Fruit fly (Drosophila melanogaster): ENCODE measurements around the gene 5PtaseI.

5PtaseI gene

DNA sequence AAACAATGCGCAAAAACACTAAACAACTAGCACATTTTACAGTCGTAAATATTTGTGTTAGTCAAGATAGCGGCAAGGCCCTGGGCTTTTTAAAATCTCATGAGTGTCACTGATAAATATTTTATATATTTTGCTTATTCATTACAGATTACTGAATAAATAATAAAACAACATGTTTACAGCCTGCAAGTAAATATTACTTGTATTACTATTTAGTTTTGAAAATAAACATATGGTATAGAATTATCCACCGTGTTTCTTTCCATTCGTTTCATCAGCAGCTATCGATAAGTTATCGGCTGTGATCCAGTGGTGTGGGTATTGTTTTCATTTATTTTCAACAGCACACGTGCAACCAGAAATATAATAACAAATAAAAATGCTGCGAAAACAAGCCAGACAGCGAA, 29.6 kb upstream of the 5PtaseI start, which contains the start of the genes shams and CG11920:
TSS of gene shams (minus strand) at position 50 of the 407 bp plus-strand sequence.
TSS of gene CG11920 (plus strand) at position 320 of the 407 bp plus-strand sequence.
- TF ChIP-seq MBD-R2 (GFP tag; IDR thresholded peaks at IDR 0.05) = peak; percentile 62; the same call in 1 of the 2 replicates
- TF ChIP-seq CG11247 (GFP tag; IDR thresholded peaks at IDR 0.05) = no peak
- no peak for TF ChIP-seq CG18764 (GFP tag; optimal IDR thresholded peaks at IDR 0.05)
- TF ChIP-seq fu2 (GFP tag; optimal IDR thresholded peaks at IDR 0.05) = no peak
- TF ChIP-seq CG1024 (GFP tag; IDR thresholded peaks at IDR 0.05) = no peak
- TF ChIP-seq Taf1 (GFP tag; IDR thresholded peaks at IDR 0.05) = no peak
- TF ChIP-seq Chrac-16 (GFP tag; optimal IDR thresholded peaks at IDR 0.05) = peak; percentile 1
- peak; percentile 31 for TF ChIP-seq CG17568 (GFP tag; optimal IDR thresholded peaks at IDR 0.05)
- no peak for TF ChIP-seq CG10462 (GFP tag; optimal IDR thresholded peaks at IDR 0.05)
- TF ChIP-seq hth (optimal IDR thresholded peaks at IDR 0.05) = no peak
- TF ChIP-seq CG31388 (GFP tag; optimal IDR thresholded peaks at IDR 0.05) = no peak
- TF ChIP-seq ATbp (GFP tag; optimal IDR thresholded peaks at IDR 0.05) = no peak
- no peak for TF ChIP-seq odd (GFP tag; optimal IDR thresholded peaks at IDR 0.05)
- no peak for TF ChIP-seq Atf6 (GFP tag; IDR thresholded peaks at IDR 0.05)
- TF ChIP-seq BEAF-32 (GFP tag; optimal IDR thresholded peaks at IDR 0.05) = peak; percentile 65
- TF ChIP-seq slou (GFP tag; optimal IDR thresholded peaks at IDR 0.05) = no peak
- TF ChIP-seq HLH4C (GFP tag; IDR thresholded peaks at IDR 0.05; ENCODE audit: partially characterized antibody) = peak; percentile 67
- peak in 1 of 3 experiments; percentile 9 for TF ChIP-seq Stat92E (GFP tag; optimal IDR thresholded peaks at IDR 0.05)
- TF ChIP-seq CG4424 (GFP tag; optimal IDR thresholded peaks at IDR 0.05) = no peak
- no peak for TF ChIP-seq Mad (GFP tag; optimal IDR thresholded peaks at IDR 0.05)
- TF ChIP-seq dmrt11E (tag; optimal IDR thresholded peaks at IDR 0.05) = peak; percentile 3
- TF ChIP-seq CG12155 (GFP tag; optimal IDR thresholded peaks at IDR 0.05) = peak; percentile 26
- TF ChIP-seq CG15514 (GFP tag; optimal IDR thresholded peaks at IDR 0.05) = no peak
- TF ChIP-seq Camta (GFP tag; optimal IDR thresholded peaks at IDR 0.05) = no peak
- TF ChIP-seq CG16863 (GFP tag; optimal IDR thresholded peaks at IDR 0.05) = no peak
- peak; percentile 66 for TF ChIP-seq Scr (GFP tag; IDR thresholded peaks at IDR 0.05; ENCODE audit: partially characterized antibody)
- TF ChIP-seq bigmax (GFP tag; optimal IDR thresholded peaks at IDR 0.05) = no peak
- TF ChIP-seq da (GFP tag; optimal IDR thresholded peaks at IDR 0.05) = no peak
- no peak for TF ChIP-seq eyg (GFP tag; optimal IDR thresholded peaks at IDR 0.05)
- TF ChIP-seq sug (tag; optimal IDR thresholded peaks at IDR 0.05) = no peak
- TF ChIP-seq Rx (GFP tag; IDR thresholded peaks at IDR 0.05) = no peak
- no peak for TF ChIP-seq CG3163 (GFP tag; optimal IDR thresholded peaks at IDR 0.05)
- TF ChIP-seq bab2 (GFP tag; optimal IDR thresholded peaks at IDR 0.05) = no peak
- TF ChIP-seq so (GFP tag; IDR thresholded peaks at IDR 0.05) = no peak
- TF ChIP-seq CG18011 (GFP tag; optimal IDR thresholded peaks at IDR 0.05) = no peak
- TF ChIP-seq CG5953 (GFP tag; IDR thresholded peaks at IDR 0.05) = no peak
- TF ChIP-seq CG3838 (GFP tag; optimal IDR thresholded peaks at IDR 0.05) = peak; percentile 36
- no peak for TF ChIP-seq CG43689 (GFP tag; IDR thresholded peaks at IDR 0.05)
- TF ChIP-seq CG30020 (tag; optimal IDR thresholded peaks at IDR 0.05) = peak; percentile 97
- no peak for TF ChIP-seq yki (optimal IDR thresholded peaks at IDR 0.05)
- TF ChIP-seq gcm (GFP tag; optimal IDR thresholded peaks at IDR 0.05) = no peak
- no peak for TF ChIP-seq exex (tag; optimal IDR thresholded peaks at IDR 0.05)
- TF ChIP-seq dmrt99B (tag; optimal IDR thresholded peaks at IDR 0.05) = no peak
- no peak for TF ChIP-seq Abd-B (GFP tag; optimal IDR thresholded peaks at IDR 0.05)
- no peak for TF ChIP-seq wor (GFP tag; IDR thresholded peaks at IDR 0.05)
- no peak for TF ChIP-seq Nf-YA (GFP tag; IDR thresholded peaks at IDR 0.05)
- no peak for TF ChIP-seq CG15269 (tag; optimal IDR thresholded peaks at IDR 0.05)
- no peak for TF ChIP-seq TFAM (GFP tag; optimal IDR thresholded peaks at IDR 0.05)
- peak; percentile 40 for TF ChIP-seq gro (GFP tag; optimal IDR thresholded peaks at IDR 0.05)
- no peak for TF ChIP-seq Bteb2 (GFP tag; optimal IDR thresholded peaks at IDR 0.05)
- no peak for TF ChIP-seq ftz-f1 (GFP tag; optimal IDR thresholded peaks at IDR 0.05)
- no peak for TF ChIP-seq wdn (GFP tag; IDR thresholded peaks at IDR 0.05)
- no peak for TF ChIP-seq CG17612 (GFP tag; IDR thresholded peaks at IDR 0.05)
